Fruit fly (Drosophila melanogaster) whole organism, embryonic: ENCODE data around the gene Ccdc114.

Experiments used
- Atf3 ChIP-seq: fragments of 200-800 bp; sonication (Bioruptor generic); optimal IDR thresholded peaks from 3 replicates; lab custom pipeline; 2016; ENCODE audit warnings: missing biosample characterization, missing genetic modification characterization
- BtbVII ChIP-seq: fragments of 200-800 bp; sonication (Bioruptor generic); optimal IDR thresholded peaks from 3 replicates; lab custom pipeline; 2017; ENCODE audit warnings: missing biosample characterization, mild to moderate bottlenecking, missing genetic modification characterization
- Bteb2 ChIP-seq: fragments of 200-800 bp; sonication (Bioruptor generic); optimal IDR thresholded peaks from 2 replicates; lab custom pipeline; 2016; ENCODE audit warnings: missing biosample characterization, missing genetic modification characterization
- CG12299 ChIP-seq: fragments of 200-800 bp; sonication (Bioruptor generic); optimal IDR thresholded peaks from 2 replicates; lab custom pipeline; 2018; ENCODE audit warnings: missing biosample characterization, mild to moderate bottlenecking, missing genetic modification characterization
- CG12744 ChIP-seq: fragments of 200-800 bp; sonication (Bioruptor generic); optimal IDR thresholded peaks from 2 replicates; lab custom pipeline; 2016; ENCODE audit warnings: missing biosample characterization, missing genetic modification characterization
- CG13894 ChIP-seq: fragments of 200-800 bp; sonication (Bioruptor generic); optimal IDR thresholded peaks from 3 replicates; lab custom pipeline; 2018; ENCODE audit warnings: missing biosample characterization, mild to moderate bottlenecking, missing genetic modification characterization, moderate library complexity
- CG15601 ChIP-seq: fragments of 200-800 bp; sonication (Bioruptor generic); optimal IDR thresholded peaks from 3 replicates; lab custom pipeline; 2019; ENCODE audit warnings: missing biosample characterization, mild to moderate bottlenecking, missing genetic modification characterization, moderate library complexity
- CG17802 ChIP-seq: fragments of 200-800 bp; sonication (Bioruptor generic); optimal IDR thresholded peaks from 2 replicates; lab custom pipeline; 2018; ENCODE audit warnings: missing biosample characterization, mild to moderate bottlenecking, missing genetic modification characterization, moderate library complexity
- CG2202 ChIP-seq: fragments of 200-800 bp; sonication (Bioruptor generic); optimal IDR thresholded peaks from 2 replicates; lab custom pipeline; 2018; ENCODE audit warnings: missing biosample characterization, mild to moderate bottlenecking, missing genetic modification characterization
- CG31365 ChIP-seq: fragments of 200-800 bp; sonication (Bioruptor generic); optimal IDR thresholded peaks from 2 replicates; lab custom pipeline; 2018; ENCODE audit warnings: missing biosample characterization, mild to moderate bottlenecking, missing genetic modification characterization
- CG3281 ChIP-seq: fragments of 200-800 bp; sonication (Bioruptor generic); optimal IDR thresholded peaks from 3 replicates; lab custom pipeline; 2017; ENCODE audit warnings: missing biosample characterization, mild to moderate bottlenecking, missing genetic modification characterization
- CG34224 ChIP-seq: fragments of 200-800 bp; sonication (Bioruptor generic); IDR thresholded peaks from 3 replicates; pipeline ENCODE4 v1.3.6; 2022; ENCODE audit warnings: missing biosample characterization, missing genetic modification characterization; ENCODE audit not compliant: partially characterized antibody
- CG7357 ChIP-seq: fragments of 200-800 bp; sonication (Bioruptor generic); IDR thresholded peaks from 3 replicates; pipeline ENCODE4 v1.3.6; 2022; ENCODE audit warnings: missing biosample characterization, missing genetic modification characterization
- CG7556 ChIP-seq: fragments of 200-800 bp; sonication (Bioruptor generic); optimal IDR thresholded peaks from 2 replicates; lab custom pipeline; 2017; ENCODE audit warnings: missing biosample characterization, mild to moderate bottlenecking, missing genetic modification characterization
- CG7987 ChIP-seq: fragments of 200-800 bp; sonication (Bioruptor generic); optimal IDR thresholded peaks from 2 replicates; lab custom pipeline; 2018; ENCODE audit warnings: missing biosample characterization, mild to moderate bottlenecking, missing genetic modification characterization, moderate library complexity
- CG9437 ChIP-seq: fragments of 200-800 bp; sonication (Bioruptor generic); optimal IDR thresholded peaks from 2 replicates; lab custom pipeline; 2018; ENCODE audit warnings: missing biosample characterization, mild to moderate bottlenecking, missing genetic modification characterization
- CG9797 ChIP-seq: fragments of 200-800 bp; sonication (Bioruptor generic); optimal IDR thresholded peaks from 3 replicates; lab custom pipeline; 2018; ENCODE audit warnings: missing biosample characterization, mild to moderate bottlenecking, missing genetic modification characterization
- CkIIα-i1 ChIP-seq: fragments of 200-800 bp; sonication (Bioruptor generic); IDR thresholded peaks from 2 replicates; pipeline ENCODE4 v1.3.6; 2022; ENCODE audit warnings: missing biosample characterization, missing genetic modification characterization
- D19A ChIP-seq: fragments of 200-800 bp; optimal IDR thresholded peaks from 3 replicates; lab custom pipeline; 2019; ENCODE audit warnings: missing biosample characterization, mild to moderate bottlenecking, missing genetic modification characterization, moderate library complexity
- Doc3 ChIP-seq: fragments of 200-800 bp; sonication (Bioruptor generic); IDR thresholded peaks from 3 replicates; pipeline ENCODE4 v1.3.6; 2022; ENCODE audit warnings: missing biosample characterization, missing genetic modification characterization; ENCODE audit not compliant: partially characterized antibody
- Dref ChIP-seq: fragments of 200-800 bp; sonication (Bioruptor generic); IDR thresholded peaks from 2 replicates; pipeline ENCODE4 v1.3.6; 2022; ENCODE audit warnings: missing biosample characterization, missing genetic modification characterization
- Ets97D ChIP-seq: fragments of 200-800 bp; sonication (Bioruptor generic); optimal IDR thresholded peaks from 3 replicates; lab custom pipeline; 2016; ENCODE audit warnings: missing biosample characterization, missing genetic modification characterization
- Fer1 ChIP-seq: fragments of 200-800 bp; sonication (Bioruptor generic); optimal IDR thresholded peaks from 2 replicates; lab custom pipeline; 2017; ENCODE audit warnings: missing biosample characterization, mild to moderate bottlenecking, missing genetic modification characterization
- Fer3 ChIP-seq: fragments of 200-800 bp; sonication (Bioruptor generic); optimal IDR thresholded peaks from 2 replicates; lab custom pipeline; 2018; ENCODE audit warnings: missing biosample characterization, mild to moderate bottlenecking, missing genetic modification characterization, moderate library complexity
- GATAe ChIP-seq: fragments of 200-800 bp; sonication (Bioruptor generic); conservative IDR thresholded peaks from 2 replicates; pipeline ENCODE4 v1.3.6; 2022; ENCODE audit warnings: missing biosample characterization, missing genetic modification characterization
- Gsc ChIP-seq: fragments of 200-800 bp; sonication (Bioruptor generic); IDR thresholded peaks from 2 replicates; pipeline ENCODE4 v1.3.6; 2022; ENCODE audit warnings: missing biosample characterization, missing genetic modification characterization
- H2.0 ChIP-seq: fragments of 200-800 bp; sonication (Bioruptor generic); IDR thresholded peaks from 2 replicates; pipeline ENCODE4 v1.3.6; 2022; ENCODE audit warnings: missing biosample characterization, missing genetic modification characterization
- Jarid2 ChIP-seq: fragments of 200-800 bp; sonication (Bioruptor generic); optimal IDR thresholded peaks from 3 replicates; lab custom pipeline; 2017; ENCODE audit warnings: mild to moderate bottlenecking, missing biosample characterization, missing genetic modification reagents, missing genetic modification characterization
- Lhr ChIP-seq: fragments of 200-800 bp; sonication (Bioruptor generic); optimal IDR thresholded peaks from 3 replicates; lab custom pipeline; 2017; ENCODE audit warnings: mild to moderate bottlenecking, missing biosample characterization, missing genetic modification reagents, missing genetic modification characterization
- Poxn ChIP-seq: fragments of 200-800 bp; sonication (Bioruptor generic); IDR thresholded peaks from 2 replicates; pipeline ENCODE4 v1.3.6; 2022; ENCODE audit warnings: missing biosample characterization, missing genetic modification characterization
- Ravus ChIP-seq: fragments of 200-800 bp; sonication (Bioruptor generic); IDR thresholded peaks from 2 replicates; pipeline ENCODE4 v1.3.6; 2022; ENCODE audit warnings: missing biosample characterization, missing genetic modification characterization
- Rfx ChIP-seq: fragments of 200-800 bp; sonication (Bioruptor generic); IDR thresholded peaks from 2 replicates; pipeline ENCODE4 v1.3.6; 2022; ENCODE audit warnings: missing biosample characterization, missing genetic modification characterization
- Sox100B ChIP-seq: fragments of 200-800 bp; sonication (Bioruptor generic); optimal IDR thresholded peaks from 3 replicates; lab custom pipeline; 2018; ENCODE audit warnings: missing biosample characterization, mild to moderate bottlenecking, missing genetic modification characterization
- amos ChIP-seq: fragments of 200-800 bp; sonication (Bioruptor generic); IDR thresholded peaks from 2 replicates; pipeline ENCODE4 v1.3.6; 2022; ENCODE audit warnings: missing biosample characterization, missing genetic modification characterization; ENCODE audit not compliant: partially characterized antibody
- ase ChIP-seq: fragments of 200-800 bp; sonication (Bioruptor generic); IDR thresholded peaks from 3 replicates; pipeline ENCODE4 v1.3.6; 2022; ENCODE audit warnings: missing biosample characterization, missing genetic modification characterization
- dysf ChIP-seq: fragments of 200-800 bp; sonication (Bioruptor generic); IDR thresholded peaks from 3 replicates; pipeline ENCODE4 v1.3.6; 2022; ENCODE audit warnings: missing biosample characterization, missing genetic modification characterization
- gsb-n ChIP-seq: fragments of 200-800 bp; sonication (Bioruptor generic); optimal IDR thresholded peaks from 3 replicates; lab custom pipeline; 2018; ENCODE audit warnings: missing biosample characterization, mild to moderate bottlenecking, missing genetic modification characterization
- hbn ChIP-seq: fragments of 200-800 bp; sonication (Bioruptor generic); IDR thresholded peaks from 2 replicates; pipeline ENCODE4 v1.3.6; 2022; ENCODE audit warnings: missing biosample characterization, missing genetic modification characterization; ENCODE audit not compliant: partially characterized antibody
- ind ChIP-seq: fragments of 200-800 bp; sonication (Bioruptor generic); optimal IDR thresholded peaks from 3 replicates; lab custom pipeline; 2016; ENCODE audit warnings: missing biosample characterization, missing genetic modification characterization
- jing ChIP-seq: fragments of 200-800 bp; sonication (Bioruptor generic); optimal IDR thresholded peaks from 2 replicates; lab custom pipeline; 2018; ENCODE audit warnings: missing biosample characterization, mild to moderate bottlenecking, missing genetic modification characterization
- lilli ChIP-seq: fragments of 200-800 bp; sonication (Bioruptor generic); optimal IDR thresholded peaks from 3 replicates; lab custom pipeline; 2016; ENCODE audit warnings: missing biosample characterization, missing genetic modification characterization
- nmo ChIP-seq: fragments of 200-800 bp; sonication (Bioruptor generic); optimal IDR thresholded peaks from 2 replicates; lab custom pipeline; 2018; ENCODE audit warnings: missing biosample characterization, mild to moderate bottlenecking, missing genetic modification characterization, moderate library complexity
- pzg ChIP-seq: fragments of 200-800 bp; sonication (Bioruptor generic); optimal IDR thresholded peaks from 3 replicates; lab custom pipeline; 2018; ENCODE audit warnings: missing biosample characterization, mild to moderate bottlenecking, missing genetic modification characterization, moderate library complexity
- ssp ChIP-seq: fragments of 200-800 bp; sonication (Bioruptor generic); IDR thresholded peaks from 2 replicates; pipeline ENCODE4 v1.3.6; 2022; ENCODE audit warnings: missing biosample characterization, missing genetic modification characterization
- tgo ChIP-seq: fragments of 200-800 bp; sonication (Bioruptor generic); IDR thresholded peaks from 3 replicates; pipeline ENCODE4 v1.3.6; 2022; ENCODE audit warnings: missing biosample characterization, missing genetic modification characterization
- zf30C ChIP-seq: fragments of 200-800 bp; sonication (Bioruptor generic); optimal IDR thresholded peaks from 3 replicates; lab custom pipeline; 2018; ENCODE audit warnings: missing biosample characterization, mild to moderate bottlenecking, missing genetic modification characterization
- zfh1 ChIP-seq: fragments of 200-800 bp; sonication (Bioruptor generic); IDR thresholded peaks from 3 replicates; pipeline ENCODE4 v1.3.6; 2022; ENCODE audit warnings: missing biosample characterization, missing genetic modification characterization
- zfh2 ChIP-seq: fragments of 200-800 bp; sonication (Bioruptor generic); optimal IDR thresholded peaks from 2 replicates; lab custom pipeline; 2016; ENCODE audit warnings: missing biosample characterization, missing genetic modification characterization

Ccdc114 gene

dm6 chr3R:16655494-16656493, 31.3 kb upstream of the Ccdc114 start, which contains the start of gene modSP (continued):
- TF ChIP-seq ind (GFP tag; lab: Kevin White, UChicago) (peak; percentile 44), gsb-n (no peak), Gsc (GFP tag; lab: Robert Waterston, UW) (no peak), Ets97D (GFP tag; lab: Kevin White, UChicago) (peak; percentile 6), CG12744 (GFP tag; lab: Kevin White, UChicago) (peak; percentile 6), CG17802 (tag; lab: Kevin White, UChicago) (no peak), Atf3 (GFP tag; lab: Kevin White, UChicago) (no peak), BtbVII (GFP tag; lab: Kevin White, UChicago) (no peak), Rfx (peak; percentile 56; the same call in 1 of the 2 replicates), ssp (GFP tag; lab: Robert Waterston, UW) (peak; percentile 64), lilli (peak; percentile 47), D19A (tag; lab: Kevin White, UChicago) (peak; percentile 39), CG31365 (tag; lab: Kevin White, UChicago) (peak; percentile 29), Lhr (GFP tag; lab: Kevin White, UChicago) (peak; percentile 94), zfh2 (GFP tag; lab: Kevin White, UChicago) (peak; percentile 25), CG13894 (tag; lab: Kevin White, UChicago) (peak; percentile 48), CG7987 (GFP tag; lab: Kevin White, UChicago) (no peak), CkIIα-i1 (GFP tag; lab: Robert Waterston, UW) (no peak), CG9437 (GFP tag; lab: Kevin White, UChicago) (peak; percentile 86), zf30C (peak; percentile 86), tgo (GFP tag; lab: Robert Waterston, UW) (no peak), nmo (GFP tag; lab: Kevin White, UChicago) (peak; percentile 0), Bteb2 (GFP tag; lab: Kevin White, UChicago) (peak; percentile 9), dysf (GFP tag; lab: Robert Waterston, UW) (peak; percentile 34; the same call in 1 of the 3 replicates), ase (GFP tag; lab: Robert Waterston, UW) (0 out of 3 replicates have a peak, but pooled peaks have one; percentile 39), CG9797 (GFP tag; lab: Kevin White, UChicago) (no peak), jing (GFP tag; lab: Kevin White, UChicago) (no peak), Ravus (GFP tag; lab: Robert Waterston, UW) (no peak), GATAe (GFP tag; lab: Robert Waterston, UW) (no peak), CG2202 (tag; lab: Kevin White, UChicago) (no peak), CG7556 (GFP tag; lab: Kevin White, UChicago) (peak; percentile 19), CG7357 (peak; percentile 18; the same call in 1 of the 3 replicates), amos (GFP tag; lab: Robert Waterston, UW) (peak; percentile 74), Dref (GFP tag; lab: Robert Waterston, UW) (peak; percentile 54), zfh1 (GFP tag; lab: Robert Waterston, UW) (peak; percentile 57; the same call in 2 of the 3 replicates), Sox100B (GFP tag; lab: Kevin White, UChicago) (no peak), H2.0 (GFP tag; lab: Robert Waterston, UW) (no peak), Doc3 (GFP tag; lab: Robert Waterston, UW) (peak; percentile 49; the same call in 2 of the 3 replicates), CG3281 (GFP tag; lab: Kevin White, UChicago) (no peak), hbn (peak; percentile 49), Jarid2 (GFP tag; lab: Kevin White, UChicago) (peak; percentile 61), CG15601 (tag; lab: Kevin White, UChicago) (peak; percentile 16), Fer3 (tag; lab: Kevin White, UChicago) (peak; percentile 6), CG34224 (GFP tag; lab: Robert Waterston, UW) (peak; percentile 44; the same call in 2 of the 3 replicates), Fer1 (GFP tag; lab: Kevin White, UChicago) (no peak), CG12299 (tag; lab: Kevin White, UChicago) (peak; percentile 1), Poxn (GFP tag; lab: Robert Waterston, UW) (no peak), pzg (peak; percentile 23)
